Fruit fly (Drosophila melanogaster) whole organism, embryonic: ENCODE results near the gene nerfin-2.
A peak's percentile ranks its signal among the peaks of the same experiment; 100 is the strongest.

Experiments
- Asciz ChIP-seq: fragments of 200-800 bp; sonication (Bioruptor generic); optimal IDR thresholded peaks from 2 replicates; lab custom pipeline; 2017; ENCODE audit warnings: missing biosample characterization, mild to moderate bottlenecking, missing genetic modification characterization, missing genetic modification reagents
- Blimp-1 ChIP-seq: fragments of 200-800 bp; sonication (Bioruptor generic); optimal IDR thresholded peaks from 3 replicates; lab custom pipeline; 2018; ENCODE audit warnings: missing biosample characterization, missing genetic modification characterization, mild to moderate bottlenecking, moderate library complexity, missing genetic modification reagents
- BtbVII ChIP-seq: fragments of 200-800 bp; sonication (Bioruptor generic); optimal IDR thresholded peaks from 3 replicates; lab custom pipeline; 2017; ENCODE audit warnings: missing biosample characterization, mild to moderate bottlenecking, missing genetic modification characterization
- CG10654 ChIP-seq: fragments of 200-800 bp; sonication (Bioruptor generic); optimal IDR thresholded peaks from 2 replicates; lab custom pipeline; 2016; ENCODE audit warnings: missing biosample characterization, missing genetic modification characterization
- CG12155 ChIP-seq: fragments of 200-800 bp; sonication (Bioruptor generic); optimal IDR thresholded peaks from 3 replicates; lab custom pipeline; 2016; ENCODE audit warnings: missing biosample characterization, missing genetic modification characterization
- CG12391 ChIP-seq: fragments of 200-800 bp; sonication (Bioruptor generic); optimal IDR thresholded peaks from 3 replicates; lab custom pipeline; 2018; ENCODE audit warnings: missing biosample characterization, mild to moderate bottlenecking, missing genetic modification characterization, moderate library complexity
- CG13296 ChIP-seq: fragments of 200-800 bp; sonication (Bioruptor generic); optimal IDR thresholded peaks from 3 replicates; lab custom pipeline; 2018; ENCODE audit warnings: missing biosample characterization, mild to moderate bottlenecking, missing genetic modification characterization
- CG14710 ChIP-seq: fragments of 200-800 bp; sonication (Bioruptor generic); optimal IDR thresholded peaks from 3 replicates; lab custom pipeline; 2019; ENCODE audit warnings: missing biosample characterization, mild to moderate bottlenecking, missing genetic modification characterization, moderate library complexity
- CG15269 ChIP-seq: fragments of 200-800 bp; sonication (Bioruptor generic); optimal IDR thresholded peaks from 2 replicates; lab custom pipeline; 2018; ENCODE audit warnings: missing biosample characterization, mild to moderate bottlenecking, missing genetic modification characterization, moderate library complexity
- CG16813 ChIP-seq: fragments of 200-800 bp; sonication (Bioruptor generic); IDR thresholded peaks from 3 replicates; pipeline ENCODE4 v1.3.6; 2022; ENCODE audit warnings: missing biosample characterization, missing genetic modification characterization; ENCODE audit not compliant: partially characterized antibody
- CG17361 ChIP-seq: fragments of 200-800 bp; sonication (Bioruptor generic); IDR thresholded peaks from 3 replicates; pipeline ENCODE4 v1.3.6; 2022; ENCODE audit warnings: missing biosample characterization, missing genetic modification characterization
- CG17829 ChIP-seq: fragments of 200-800 bp; optimal IDR thresholded peaks from 2 replicates; lab custom pipeline; 2019; ENCODE audit warnings: missing biosample characterization, mild to moderate bottlenecking, missing genetic modification characterization, moderate library complexity
- CG2199 ChIP-seq: fragments of 200-800 bp; sonication (Bioruptor generic); IDR thresholded peaks from 3 replicates; pipeline ENCODE4 v1.3.6; 2022; ENCODE audit warnings: missing biosample characterization, missing genetic modification characterization
- CG5180 ChIP-seq: fragments of 200-800 bp; sonication (Bioruptor generic); optimal IDR thresholded peaks from 3 replicates; lab custom pipeline; 2017; ENCODE audit warnings: missing biosample characterization, missing genetic modification characterization, mild to moderate bottlenecking, moderate library complexity, missing genetic modification reagents
- CG7786 ChIP-seq: fragments of 200-800 bp; sonication (Bioruptor generic); optimal IDR thresholded peaks from 2 replicates; lab custom pipeline; 2016; ENCODE audit warnings: missing biosample characterization, missing genetic modification characterization
- CG8281 ChIP-seq: fragments of 200-800 bp; sonication (Bioruptor generic); optimal IDR thresholded peaks from 2 replicates; lab custom pipeline; 2018; ENCODE audit warnings: missing biosample characterization, mild to moderate bottlenecking, missing genetic modification characterization, moderate library complexity
- CG8290 ChIP-seq, 3 experiments: fragments of 200-800 bp; sonication (Bioruptor generic); optimal IDR thresholded peaks; 2 replicates each; lab custom pipeline; 2016 to 2019; ENCODE audit warnings: missing biosample characterization in 3 of 3, missing genetic modification characterization in 3 of 3, mild to moderate bottlenecking in 2 of 3, moderate library complexity in 1 of 3
- CG9609 ChIP-seq: fragments of 200-800 bp; sonication (Bioruptor generic); optimal IDR thresholded peaks from 3 replicates; lab custom pipeline; 2016; ENCODE audit warnings: missing biosample characterization, missing genetic modification characterization
- D19A ChIP-seq: fragments of 200-800 bp; optimal IDR thresholded peaks from 3 replicates; lab custom pipeline; 2019; ENCODE audit warnings: missing biosample characterization, mild to moderate bottlenecking, missing genetic modification characterization, moderate library complexity
- Dip3 ChIP-seq: fragments of 200-800 bp; sonication (Bioruptor generic); optimal IDR thresholded peaks from 3 replicates; lab custom pipeline; 2016; ENCODE audit warnings: missing biosample characterization, missing genetic modification characterization
- E2f1 ChIP-seq: fragments of 200-800 bp; sonication (Bioruptor generic); IDR thresholded peaks from 2 replicates; pipeline ENCODE4 v1.3.6; 2022; ENCODE audit warnings: missing biosample characterization, missing genetic modification characterization
- HHEX ChIP-seq: fragments of 200-800 bp; sonication (Bioruptor generic); optimal IDR thresholded peaks from 3 replicates; lab custom pipeline; 2017; ENCODE audit warnings: missing biosample characterization, mild to moderate bottlenecking, missing genetic modification characterization, missing genetic modification reagents
- Hey ChIP-seq: fragments of 200-800 bp; sonication (Bioruptor generic); optimal IDR thresholded peaks from 3 replicates; lab custom pipeline; 2018; ENCODE audit warnings: missing biosample characterization, mild to moderate bottlenecking, missing genetic modification characterization
- HmgD ChIP-seq: fragments of 200-800 bp; sonication (Bioruptor generic); optimal IDR thresholded peaks from 3 replicates; lab custom pipeline; 2016; ENCODE audit warnings: missing biosample characterization, missing genetic modification characterization
- Hsf ChIP-seq: fragments of 200-800 bp; sonication (Bioruptor generic); optimal IDR thresholded peaks from 3 replicates; lab custom pipeline; 2016; ENCODE audit warnings: missing biosample characterization, missing genetic modification characterization
- Lpt ChIP-seq: fragments of >200 bp; optimal IDR thresholded peaks from 2 replicates; lab custom pipeline; 2018; ENCODE audit warnings: missing biosample characterization, missing genetic modification characterization
- Med ChIP-seq: fragments of 200-800 bp; sonication (Bioruptor generic); peaks from one replicate; lab custom pipeline; 2016; ENCODE audit warnings: missing biosample characterization, missing genetic modification characterization, mild to moderate bottlenecking, inconsistent platforms, moderate library complexity
- NK7.1 ChIP-seq: fragments of 200-800 bp; sonication (Bioruptor generic); optimal IDR thresholded peaks from 3 replicates; lab custom pipeline; 2016; ENCODE audit warnings: missing biosample characterization, missing genetic modification characterization
- Neu2 ChIP-seq: fragments of 200-800 bp; sonication (Bioruptor generic); optimal IDR thresholded peaks from 3 replicates; lab custom pipeline; 2016; ENCODE audit warnings: missing biosample characterization, missing genetic modification characterization, borderline replicate concordance
- Rfx ChIP-seq: fragments of 200-800 bp; sonication (Bioruptor generic); IDR thresholded peaks from 2 replicates; pipeline ENCODE4 v1.3.6; 2022; ENCODE audit warnings: missing biosample characterization, missing genetic modification characterization
- Sry-δ ChIP-seq: fragments of 200-800 bp; sonication (Bioruptor generic); optimal IDR thresholded peaks from 2 replicates; lab custom pipeline; 2016; ENCODE audit warnings: missing biosample characterization, missing genetic modification characterization
- ase ChIP-seq: fragments of 200-800 bp; sonication (Bioruptor generic); IDR thresholded peaks from 3 replicates; pipeline ENCODE4 v1.3.6; 2022; ENCODE audit warnings: missing biosample characterization, missing genetic modification characterization
- ash1 ChIP-seq: fragments of 200-800 bp; sonication (Bioruptor generic); optimal IDR thresholded peaks from 2 replicates; lab custom pipeline; 2018; ENCODE audit warnings: missing biosample characterization, mild to moderate bottlenecking, missing genetic modification characterization
- dmrt99B ChIP-seq: fragments of 200-800 bp; sonication (Bioruptor generic); optimal IDR thresholded peaks from 2 replicates; lab custom pipeline; 2018; ENCODE audit warnings: missing biosample characterization, mild to moderate bottlenecking, missing genetic modification characterization, moderate library complexity
- fru ChIP-seq: fragments of >200 bp; optimal IDR thresholded peaks from 2 replicates; lab custom pipeline; 2017
- gro ChIP-seq: fragments of 200-800 bp; sonication (Bioruptor generic); optimal IDR thresholded peaks from 2 replicates; lab custom pipeline; 2016; ENCODE audit warnings: missing biosample characterization, missing genetic modification characterization
- gsb-n ChIP-seq: fragments of 200-800 bp; sonication (Bioruptor generic); optimal IDR thresholded peaks from 3 replicates; lab custom pipeline; 2018; ENCODE audit warnings: missing biosample characterization, mild to moderate bottlenecking, missing genetic modification characterization
- hb ChIP-seq: fragments of 200-800 bp; sonication (Bioruptor generic); IDR thresholded peaks from 3 replicates; pipeline ENCODE4 v1.3.6; 2022; ENCODE audit warnings: missing biosample characterization, missing genetic modification characterization; ENCODE audit not compliant: partially characterized antibody
- hbn ChIP-seq: fragments of 200-800 bp; sonication (Bioruptor generic); IDR thresholded peaks from 2 replicates; pipeline ENCODE4 v1.3.6; 2022; ENCODE audit warnings: missing biosample characterization, missing genetic modification characterization; ENCODE audit not compliant: partially characterized antibody
- jigr1 ChIP-seq: fragments of 200-800 bp; sonication (Bioruptor generic); IDR thresholded peaks from 3 replicates; pipeline ENCODE4 v1.3.6; 2022; ENCODE audit warnings: missing biosample characterization, missing genetic modification characterization
- klu ChIP-seq: fragments of 200-800 bp; sonication (Bioruptor generic); IDR thresholded peaks from 2 replicates; pipeline ENCODE4 v1.3.6; 2022; ENCODE audit warnings: missing biosample characterization, missing genetic modification characterization
- kni ChIP-seq: fragments of 200-800 bp; sonication (Bioruptor generic); optimal IDR thresholded peaks from 3 replicates; lab custom pipeline; 2017; ENCODE audit warnings: mild to moderate bottlenecking, missing biosample characterization, missing genetic modification reagents, missing genetic modification characterization
- lmd ChIP-seq: fragments of 200-800 bp; sonication (Bioruptor generic); IDR thresholded peaks from 2 replicates; pipeline ENCODE4 v1.3.6; 2022; ENCODE audit warnings: missing biosample characterization, missing genetic modification characterization
- prd ChIP-seq, 3 experiments: fragments of >200 bp in 2 of 3; fragments of 200-800 bp in 1 of 3; sonication (Bioruptor generic) in 1 of 3; optimal IDR thresholded peaks in 2 of 3; IDR thresholded peaks in 1 of 3; 2 replicates in 2 of 3; 3 replicates in 1 of 3; pipeline versions ENCODE4 v1.3.6 to Lab custom; 2017 to 2022; ENCODE audit warnings: missing biosample characterization in 1 of 3, missing genetic modification characterization in 1 of 3
- run ChIP-seq: fragments of 200-800 bp; sonication (Bioruptor generic); optimal IDR thresholded peaks from 3 replicates; lab custom pipeline; 2018; ENCODE audit warnings: missing biosample characterization, mild to moderate bottlenecking, missing genetic modification characterization
- sens ChIP-seq: fragments of 200-800 bp; sonication (Bioruptor generic); peaks from one replicate; lab custom pipeline; 2016; ENCODE audit warnings: missing biosample characterization, missing genetic modification characterization
- slou ChIP-seq: fragments of 200-800 bp; sonication (Bioruptor generic); optimal IDR thresholded peaks from 3 replicates; lab custom pipeline; 2016; ENCODE audit warnings: missing biosample characterization, missing genetic modification characterization

nerfin-2 gene

dm6 chr3R:10034995-10035446 lies 35.9 kb upstream of the nerfin-2 start (continued):
- TF ChIP-seq hb (no peak), CG8281 (tag; lab: Kevin White, UChicago) (peak; percentile 35), hbn (GFP tag; lab: Robert Waterston, UW) (no peak), HHEX (no peak), Lpt (GFP tag; lab: Kevin White, UChicago) (no peak), Dip3 (GFP tag; lab: Kevin White, UChicago) (no peak), E2f1 (GFP tag; lab: Robert Waterston, UW) (no peak), NK7.1 (GFP tag; lab: Kevin White, UChicago) (no peak), Rfx (GFP tag; lab: Robert Waterston, UW) (no peak), CG5180 (GFP tag; lab: Kevin White, UChicago) (no peak), CG14710 (tag; lab: Kevin White, UChicago) (no peak), klu (GFP tag; lab: Robert Waterston, UW) (no peak), HmgD (no peak), D19A (tag; lab: Kevin White, UChicago) (peak; percentile 41), CG17361 (GFP tag; lab: Robert Waterston, UW) (peak; percentile 32; the same call in 1 of the 3 replicates), CG13296 (GFP tag; lab: Kevin White, UChicago) (no peak), dmrt99B (tag; lab: Kevin White, UChicago) (peak; percentile 38), gsb-n (tag; lab: Kevin White, UChicago) (no peak), sens (GFP tag; lab: Kevin White, UChicago) (no peak), Hey (tag; lab: Kevin White, UChicago) (no peak), Neu2 (GFP tag; lab: Kevin White, UChicago) (no peak), slou (GFP tag; lab: Kevin White, UChicago) (no peak), CG15269 (tag; lab: Kevin White, UChicago) (no peak), kni (GFP tag; lab: Kevin White, UChicago) (peak; percentile 80), Sry-δ (GFP tag; lab: Kevin White, UChicago) (no peak), CG16813 (GFP tag; lab: Robert Waterston, UW) (no peak), CG7786 (no peak), CG10654 (GFP tag; lab: Kevin White, UChicago) (no peak), run (tag; lab: Kevin White, UChicago) (no peak), prd (optimal IDR thresholded peaks at IDR 0.05; lab: Kevin White, UChicago) (no peak), prd (GFP tag; IDR thresholded peaks at IDR 0.05; lab: Robert Waterston, UW) (no peak), BtbVII (GFP tag; lab: Kevin White, UChicago) (no peak), Blimp-1 (no peak), jigr1 (no peak), ase (GFP tag; lab: Robert Waterston, UW) (no peak), CG12391 (no peak), Hsf (GFP tag; lab: Kevin White, UChicago) (no peak), Asciz (no peak), CG12155 (GFP tag; lab: Kevin White, UChicago) (no peak), fru (lab: Kevin White, UChicago) (no peak), CG17829 (no peak), lmd (GFP tag; lab: Robert Waterston, UW) (no peak), Med (GFP tag; lab: Kevin White, UChicago) (peak; percentile 58), CG8290 (GFP tag; optimal IDR thresholded peaks at IDR 0.05; lab: Kevin White, UChicago) (no peak), CG8290 (tag; optimal IDR thresholded peaks at IDR 0.05; lab: Kevin White, UChicago) (peak in 1 of 2 experiments; percentile 6), CG2199 (GFP tag; lab: Robert Waterston, UW) (0 out of 3 replicates have a peak, but pooled peaks have one; percentile 54), CG9609 (GFP tag; lab: Kevin White, UChicago) (no peak), gro (GFP tag; lab: Kevin White, UChicago) (no peak), ash1 (GFP tag; lab: Kevin White, UChicago) (no peak)
